Fruit fly (Drosophila melanogaster) whole organism, embryonic: Measurements from ENCODE around the gene EloB.

Experiments used
- Atf3 ChIP-seq: fragments of 200-800 bp; sonication (Bioruptor generic); optimal IDR thresholded peaks from 3 replicates; lab custom pipeline; 2016; ENCODE audit warnings: missing biosample characterization, missing genetic modification characterization
- Atf6 ChIP-seq: fragments of 200-800 bp; sonication (Bioruptor generic); IDR thresholded peaks from 2 replicates; pipeline ENCODE4 v1.3.6; 2022; ENCODE audit warnings: missing biosample characterization, missing genetic modification characterization
- CG10462 ChIP-seq: fragments of 200-800 bp; sonication (Bioruptor generic); optimal IDR thresholded peaks from 2 replicates; lab custom pipeline; 2016; ENCODE audit warnings: missing biosample characterization, missing genetic modification characterization
- CG10654 ChIP-seq: fragments of 200-800 bp; sonication (Bioruptor generic); optimal IDR thresholded peaks from 2 replicates; lab custom pipeline; 2016; ENCODE audit warnings: missing biosample characterization, missing genetic modification characterization
- CG12071 ChIP-seq: fragments of 200-800 bp; sonication (Bioruptor generic); optimal IDR thresholded peaks from 3 replicates; lab custom pipeline; 2018; ENCODE audit warnings: missing biosample characterization, mild to moderate bottlenecking, missing genetic modification characterization
- CG1233 ChIP-seq: fragments of 200-800 bp; sonication (Bioruptor generic); optimal IDR thresholded peaks from 4 replicates; lab custom pipeline; 2018; ENCODE audit warnings: missing biosample characterization, mild to moderate bottlenecking, missing genetic modification characterization
- CG12391 ChIP-seq: fragments of 200-800 bp; sonication (Bioruptor generic); optimal IDR thresholded peaks from 3 replicates; lab custom pipeline; 2018; ENCODE audit warnings: missing biosample characterization, mild to moderate bottlenecking, missing genetic modification characterization, moderate library complexity
- CG12659 ChIP-seq: fragments of 200-800 bp; sonication (Bioruptor generic); optimal IDR thresholded peaks from 3 replicates; lab custom pipeline; 2017; ENCODE audit warnings: mild to moderate bottlenecking, missing biosample characterization, missing genetic modification reagents, missing genetic modification characterization
- CG16813 ChIP-seq: fragments of 200-800 bp; sonication (Bioruptor generic); IDR thresholded peaks from 3 replicates; pipeline ENCODE4 v1.3.6; 2022; ENCODE audit warnings: missing biosample characterization, missing genetic modification characterization; ENCODE audit not compliant: partially characterized antibody
- CG17186 ChIP-seq: fragments of 200-800 bp; sonication (Bioruptor generic); optimal IDR thresholded peaks from 3 replicates; lab custom pipeline; 2017; ENCODE audit warnings: missing biosample characterization, missing genetic modification reagents, missing genetic modification characterization
- CG17829 ChIP-seq: fragments of 200-800 bp; optimal IDR thresholded peaks from 2 replicates; lab custom pipeline; 2019; ENCODE audit warnings: missing biosample characterization, mild to moderate bottlenecking, missing genetic modification characterization, moderate library complexity
- CG18599 ChIP-seq: fragments of 200-800 bp; sonication (Bioruptor generic); optimal IDR thresholded peaks from 3 replicates; lab custom pipeline; 2017; ENCODE audit warnings: missing biosample characterization, missing genetic modification characterization, mild to moderate bottlenecking, moderate library complexity, missing genetic modification reagents
- CG18764 ChIP-seq: fragments of 200-800 bp; sonication (Bioruptor generic); optimal IDR thresholded peaks from 3 replicates; lab custom pipeline; 2016; ENCODE audit warnings: missing biosample characterization, missing genetic modification characterization
- CG2199 ChIP-seq: fragments of 200-800 bp; sonication (Bioruptor generic); IDR thresholded peaks from 3 replicates; pipeline ENCODE4 v1.3.6; 2022; ENCODE audit warnings: missing biosample characterization, missing genetic modification characterization
- CG31224 ChIP-seq: fragments of 200-800 bp; sonication (Bioruptor generic); IDR thresholded peaks from 2 replicates; pipeline ENCODE4 v1.3.6; 2022; ENCODE audit warnings: missing biosample characterization, missing genetic modification characterization
- CG32532 ChIP-seq: fragments of 200-800 bp; sonication (Bioruptor generic); IDR thresholded peaks from 2 replicates; pipeline ENCODE4 v1.3.6; 2022; ENCODE audit warnings: missing biosample characterization, missing genetic modification characterization
- CG33557 ChIP-seq: fragments of 200-800 bp; sonication (Bioruptor generic); optimal IDR thresholded peaks from 2 replicates; lab custom pipeline; 2019; ENCODE audit warnings: missing biosample characterization, mild to moderate bottlenecking, missing genetic modification characterization, moderate library complexity
- CG34422 ChIP-seq: fragments of 200-800 bp; sonication (Bioruptor generic); IDR thresholded peaks from 3 replicates; pipeline ENCODE4 v1.3.6; 2022; ENCODE audit warnings: missing biosample characterization, missing genetic modification characterization
- CG42726 ChIP-seq: fragments of 200-800 bp; sonication (Bioruptor generic); IDR thresholded peaks from 2 replicates; pipeline ENCODE4 v1.3.6; 2022; ENCODE audit warnings: missing biosample characterization, missing genetic modification characterization; ENCODE audit not compliant: partially characterized antibody
- CG6683 ChIP-seq: fragments of 200-800 bp; sonication (Bioruptor generic); optimal IDR thresholded peaks from 2 replicates; lab custom pipeline; 2017; ENCODE audit warnings: missing biosample characterization, mild to moderate bottlenecking, missing genetic modification characterization, missing genetic modification reagents
- CG6854 ChIP-seq: fragments of 200-800 bp; sonication (Bioruptor generic); optimal IDR thresholded peaks from 3 replicates; lab custom pipeline; 2017; ENCODE audit warnings: missing biosample characterization, mild to moderate bottlenecking, missing genetic modification characterization
- CG7556 ChIP-seq: fragments of 200-800 bp; sonication (Bioruptor generic); optimal IDR thresholded peaks from 2 replicates; lab custom pipeline; 2017; ENCODE audit warnings: missing biosample characterization, mild to moderate bottlenecking, missing genetic modification characterization
- CG8388 ChIP-seq: fragments of 200-800 bp; sonication (Bioruptor generic); optimal IDR thresholded peaks from 2 replicates; lab custom pipeline; 2019; ENCODE audit warnings: missing biosample characterization, mild to moderate bottlenecking, missing genetic modification characterization, moderate library complexity
- CG9609 ChIP-seq: fragments of 200-800 bp; sonication (Bioruptor generic); optimal IDR thresholded peaks from 3 replicates; lab custom pipeline; 2016; ENCODE audit warnings: missing biosample characterization, missing genetic modification characterization
- CG9932 ChIP-seq: fragments of 200-800 bp; sonication (Bioruptor generic); IDR thresholded peaks from 2 replicates; pipeline ENCODE4 v1.3.6; 2022; ENCODE audit warnings: missing biosample characterization, missing genetic modification characterization
- Camta ChIP-seq: fragments of 200-800 bp; sonication (Bioruptor generic); optimal IDR thresholded peaks from 2 replicates; lab custom pipeline; 2016; ENCODE audit warnings: missing biosample characterization, missing genetic modification characterization
- Elba2 ChIP-seq: fragments of 200-800 bp; sonication (Bioruptor generic); optimal IDR thresholded peaks from 3 replicates; lab custom pipeline; 2016; ENCODE audit warnings: missing biosample characterization, missing genetic modification characterization
- Fer1 ChIP-seq: fragments of 200-800 bp; sonication (Bioruptor generic); optimal IDR thresholded peaks from 2 replicates; lab custom pipeline; 2017; ENCODE audit warnings: missing biosample characterization, mild to moderate bottlenecking, missing genetic modification characterization
- Hmx ChIP-seq: fragments of 200-800 bp; sonication (Bioruptor generic); optimal IDR thresholded peaks from 2 replicates; lab custom pipeline; 2016; ENCODE audit warnings: missing biosample characterization, missing genetic modification characterization
- Jarid2 ChIP-seq: fragments of 200-800 bp; sonication (Bioruptor generic); optimal IDR thresholded peaks from 3 replicates; lab custom pipeline; 2017; ENCODE audit warnings: mild to moderate bottlenecking, missing biosample characterization, missing genetic modification reagents, missing genetic modification characterization
- Nf-YB ChIP-seq: fragments of 200-800 bp; sonication (Bioruptor generic); optimal IDR thresholded peaks from 3 replicates; lab custom pipeline; 2019; ENCODE audit warnings: missing biosample characterization, mild to moderate bottlenecking, missing genetic modification characterization, moderate library complexity
- Optix ChIP-seq: fragments of 200-800 bp; sonication (Bioruptor generic); IDR thresholded peaks from 3 replicates; pipeline ENCODE4 v1.3.6; 2022; ENCODE audit warnings: missing biosample characterization, missing genetic modification characterization
- Taf1 ChIP-seq: fragments of 200-800 bp; sonication (Bioruptor generic); IDR thresholded peaks from 2 replicates; pipeline ENCODE4 v1.3.6; 2022; ENCODE audit warnings: missing biosample characterization, missing genetic modification characterization
- Trl ChIP-seq, 3 experiments: fragments of >200 bp in 2 of 3; fragments of 200-800 bp in 1 of 3; sonication (Bioruptor generic) in 1 of 3; optimal IDR thresholded peaks; 2 replicates in 1 of 3; 3 replicates in 2 of 3; lab custom pipeline; 2016 to 2017; ENCODE audit warnings: missing biosample characterization in 1 of 3, missing genetic modification characterization in 1 of 3
- cad ChIP-seq: fragments of >200 bp; optimal IDR thresholded peaks from 2 replicates; lab custom pipeline; 2017; ENCODE audit warnings: missing biosample characterization, missing genetic modification characterization
- exex ChIP-seq: fragments of 200-800 bp; sonication (Bioruptor generic); optimal IDR thresholded peaks from 4 replicates; lab custom pipeline; 2018; ENCODE audit warnings: missing biosample characterization, mild to moderate bottlenecking, missing genetic modification characterization, moderate library complexity
- nerfin-1 ChIP-seq: fragments of 200-800 bp; sonication (Bioruptor generic); optimal IDR thresholded peaks from 3 replicates; lab custom pipeline; 2019; ENCODE audit warnings: missing biosample characterization, mild to moderate bottlenecking, missing genetic modification characterization, moderate library complexity
- p53 ChIP-seq: fragments of 200-800 bp; sonication (Bioruptor generic); optimal IDR thresholded peaks from 2 replicates; lab custom pipeline; 2016; ENCODE audit warnings: missing biosample characterization, missing genetic modification characterization
- row ChIP-seq: fragments of 200-800 bp; sonication (Bioruptor generic); IDR thresholded peaks from 3 replicates; pipeline ENCODE4 v1.3.6; 2022; ENCODE audit warnings: missing biosample characterization, missing genetic modification characterization
- scrt ChIP-seq: fragments of 200-800 bp; sonication (Bioruptor generic); optimal IDR thresholded peaks from 2 replicates; lab custom pipeline; 2018; ENCODE audit warnings: missing biosample characterization, mild to moderate bottlenecking, missing genetic modification characterization, moderate library complexity
- tgo ChIP-seq: fragments of 200-800 bp; sonication (Bioruptor generic); IDR thresholded peaks from 3 replicates; pipeline ENCODE4 v1.3.6; 2022; ENCODE audit warnings: missing biosample characterization, missing genetic modification characterization
- tup ChIP-seq: fragments of 200-800 bp; sonication (Bioruptor generic); optimal IDR thresholded peaks from 2 replicates; lab custom pipeline; 2016; ENCODE audit warnings: missing biosample characterization, mild to moderate bottlenecking, missing genetic modification characterization, moderate library complexity
- zfh1 ChIP-seq: fragments of 200-800 bp; sonication (Bioruptor generic); IDR thresholded peaks from 3 replicates; pipeline ENCODE4 v1.3.6; 2022; ENCODE audit warnings: missing biosample characterization, missing genetic modification characterization

Gene EloB

DNA sequence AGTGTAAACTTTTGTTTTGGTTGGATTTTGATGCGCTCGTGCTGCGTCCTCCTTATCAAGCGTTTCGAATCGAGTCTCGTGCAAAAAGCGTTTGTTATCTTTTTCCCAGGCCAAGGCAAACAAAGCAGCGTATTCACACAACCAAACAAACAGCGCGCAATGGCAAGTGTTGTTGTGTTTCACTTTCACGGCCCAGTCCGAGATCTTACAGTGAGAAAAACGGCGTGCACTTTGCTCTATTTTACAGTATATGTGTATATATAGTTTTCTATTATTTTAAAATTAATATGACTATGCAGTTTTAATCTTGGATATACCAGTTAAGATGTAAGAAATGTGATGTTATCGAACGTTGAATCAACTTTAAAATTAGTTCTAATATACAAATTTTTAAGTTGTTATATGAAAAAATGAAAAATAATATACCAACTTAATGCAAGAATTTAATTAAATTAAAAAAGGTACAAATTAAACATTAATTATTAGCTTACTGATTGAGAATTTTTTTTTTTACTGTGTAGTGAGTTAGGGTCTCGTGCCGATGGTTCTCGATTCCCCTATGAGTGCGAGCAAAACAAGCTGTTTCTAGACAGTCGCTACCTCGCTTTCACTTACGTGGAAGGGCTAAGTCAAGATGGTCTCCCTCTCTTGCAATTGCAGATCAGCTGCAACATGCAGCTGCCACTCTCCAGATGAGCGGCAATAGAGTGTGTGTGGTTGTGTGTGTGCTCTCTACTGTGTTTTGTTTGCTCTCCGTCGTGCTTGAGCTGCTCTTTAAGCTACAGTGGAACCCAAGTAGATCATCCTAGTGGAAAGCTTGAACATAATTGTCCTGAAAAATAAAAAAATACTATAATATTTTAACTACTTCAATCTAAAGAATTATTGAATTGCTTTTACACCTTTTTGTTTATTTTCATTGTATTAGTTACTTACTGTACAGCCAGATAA, 14.8 kb upstream of the EloB start (continued):
- TF ChIP-seq cad (no peak), CG18599 (GFP tag; lab: Kevin White, UChicago) (peak; percentile 85), CG34422 (GFP tag; lab: Robert Waterston, UW) (peak; percentile 35), Optix (GFP tag; lab: Robert Waterston, UW) (peak; percentile 52; the same call in 1 of the 3 replicates), tgo (GFP tag; lab: Robert Waterston, UW) (peak; percentile 84), Fer1 (peak; percentile 85), CG17186 (GFP tag; lab: Kevin White, UChicago) (peak; percentile 17), CG1233 (GFP tag; lab: Kevin White, UChicago) (peak; percentile 86), CG33557 (GFP tag; lab: Kevin White, UChicago) (peak; percentile 95), CG32532 (GFP tag; lab: Robert Waterston, UW) (peak; percentile 77), CG6683 (peak; percentile 80), Jarid2 (GFP tag; lab: Kevin White, UChicago) (peak; percentile 67), CG2199 (GFP tag; lab: Robert Waterston, UW) (peak; percentile 75; the same call in 1 of the 3 replicates), CG10462 (GFP tag; lab: Kevin White, UChicago) (peak; percentile 76)

DNA sequence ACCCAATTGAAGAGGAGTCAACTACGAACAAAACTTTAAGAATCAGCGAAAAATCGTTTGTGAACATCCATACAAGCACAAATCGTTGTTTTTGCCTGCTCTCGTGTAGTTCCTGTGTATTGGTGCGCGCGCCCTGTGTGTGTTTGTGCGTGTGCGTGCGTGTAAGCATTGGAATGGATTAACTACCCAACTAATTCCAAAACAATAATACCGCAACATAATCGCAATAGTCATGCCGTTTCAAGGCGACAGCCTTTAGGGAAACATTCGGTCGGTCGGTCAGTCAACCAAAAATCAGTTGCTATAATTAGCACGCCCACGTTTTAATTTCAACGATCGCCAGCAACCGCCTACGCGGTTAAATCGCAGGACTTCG, 13.8 kb upstream of the EloB start:
- TF ChIP-seq nerfin-1 (tag; lab: Kevin White, UChicago): peak; percentile 84
- no peak for TF ChIP-seq CG7556 (GFP tag; lab: Kevin White, UChicago)
- no peak for TF ChIP-seq CG8388
- TF ChIP-seq Trl (optimal IDR thresholded peaks at IDR 0.05; lab: Kevin White, UChicago): peak in 1 of 2 experiments; percentile 13
- TF ChIP-seq Trl (GFP tag; optimal IDR thresholded peaks at IDR 0.05; lab: Kevin White, UChicago): no peak
- 0 out of 2 replicates have a peak, but pooled peaks have one; percentile 15 for TF ChIP-seq Taf1 (GFP tag; lab: Robert Waterston, UW)
- TF ChIP-seq Atf6: 0 out of 2 replicates have a peak, but pooled peaks have one; percentile 3
- TF ChIP-seq Nf-YB (GFP tag; lab: Kevin White, UChicago): no peak
- no peak for TF ChIP-seq exex (tag; lab: Kevin White, UChicago)
- TF ChIP-seq CG42726: 0 out of 2 replicates have a peak, but pooled peaks have one; percentile 4
- TF ChIP-seq p53 (GFP tag; lab: Kevin White, UChicago): peak; percentile 5
- 0 out of 3 replicates have a peak, but pooled peaks have one; percentile 25 for TF ChIP-seq CG16813 (GFP tag; lab: Robert Waterston, UW)
- TF ChIP-seq Elba2 (GFP tag; lab: Kevin White, UChicago): no peak

DNA sequence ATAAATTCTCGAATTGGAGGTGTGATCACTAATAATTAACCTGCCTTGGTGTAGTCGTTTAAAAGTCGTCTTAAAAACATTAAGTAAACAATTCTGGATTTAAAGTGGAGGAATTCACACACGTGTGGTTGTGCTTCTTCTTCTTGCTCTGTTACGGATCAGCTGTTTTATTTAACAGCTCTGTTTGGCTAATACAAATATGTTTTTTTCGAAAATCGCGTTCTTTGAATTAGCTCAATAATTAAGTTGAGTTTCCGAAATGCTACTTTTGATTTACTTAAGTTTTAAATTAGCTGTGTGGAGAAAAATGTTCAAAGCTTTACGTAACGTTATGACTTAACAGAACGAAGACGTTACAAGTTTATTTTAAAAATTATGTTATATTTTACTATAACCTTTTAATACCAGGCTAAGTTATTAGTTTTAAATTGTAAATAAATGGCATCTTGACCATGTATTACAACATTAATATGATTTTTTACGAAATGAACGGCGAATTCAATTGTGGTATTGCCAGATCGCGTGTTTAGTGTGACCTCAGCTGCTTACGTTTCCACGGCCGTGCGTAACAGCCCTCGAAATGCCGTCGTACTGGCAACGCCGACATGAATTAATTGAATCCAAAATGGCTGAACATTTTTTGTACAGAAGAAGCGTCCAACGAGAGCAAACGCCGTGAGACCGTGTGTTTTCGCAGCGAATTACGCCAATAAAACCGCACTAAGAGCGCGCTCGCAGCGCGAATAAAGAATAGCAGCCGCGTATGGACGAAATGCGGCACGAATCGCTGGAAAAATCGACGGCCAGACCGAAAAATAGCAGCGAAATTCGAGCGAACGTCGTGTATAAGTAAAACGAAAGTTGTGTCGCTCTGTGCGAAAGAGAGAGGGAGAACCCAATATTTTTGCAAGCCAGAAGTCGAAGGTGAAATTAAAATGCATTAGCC, 13.1 kb upstream of the EloB start, which contains the start of the genes Pus1 and bon:
Gene Pus1 (minus strand): TSS at position 155 of the 946 bp plus-strand sequence.
Gene bon (plus strand): TSS at position 623 of the 946 bp plus-strand sequence.
- TF ChIP-seq row (GFP tag; lab: Robert Waterston, UW) (peak; percentile 38; the same call in 2 of the 3 replicates), CG12659 (GFP tag; lab: Kevin White, UChicago) (peak; percentile 86), Elba2 (GFP tag; lab: Kevin White, UChicago) (no peak), CG17829 (tag; lab: Kevin White, UChicago) (peak; percentile 8), zfh1 (GFP tag; lab: Robert Waterston, UW) (peak; percentile 37; the same call in 1 of the 3 replicates), CG18764 (GFP tag; lab: Kevin White, UChicago) (peak; percentile 97), CG6854 (GFP tag; lab: Kevin White, UChicago) (no peak), Camta (GFP tag; lab: Kevin White, UChicago) (no peak), scrt (GFP tag; lab: Kevin White, UChicago) (no peak), CG12071 (GFP tag; lab: Kevin White, UChicago) (no peak), CG31224 (GFP tag; lab: Robert Waterston, UW) (no peak), tup (GFP tag; lab: Kevin White, UChicago) (no peak), CG12391 (tag; lab: Kevin White, UChicago) (peak; percentile 23), CG10654 (GFP tag; lab: Kevin White, UChicago) (no peak), CG9609 (GFP tag; lab: Kevin White, UChicago) (no peak), Atf3 (GFP tag; lab: Kevin White, UChicago) (peak; percentile 17), Hmx (GFP tag; lab: Kevin White, UChicago) (no peak), CG9932 (GFP tag; lab: Robert Waterston, UW) (peak; percentile 54)
